Fruit fly (Drosophila melanogaster) S2 (cell line): Measurements from ENCODE around the gene CG44000.

Experiments
- CG8478 ChIP-seq: fragments of >200 bp; optimal IDR thresholded peaks from 2 replicates; lab custom pipeline; 2018
- CTCF ChIP-seq, 2 experiments: fragments of >200 bp; optimal IDR thresholded peaks; 2 replicates each; lab custom pipeline; 2018

Gene CG44000

DNA sequence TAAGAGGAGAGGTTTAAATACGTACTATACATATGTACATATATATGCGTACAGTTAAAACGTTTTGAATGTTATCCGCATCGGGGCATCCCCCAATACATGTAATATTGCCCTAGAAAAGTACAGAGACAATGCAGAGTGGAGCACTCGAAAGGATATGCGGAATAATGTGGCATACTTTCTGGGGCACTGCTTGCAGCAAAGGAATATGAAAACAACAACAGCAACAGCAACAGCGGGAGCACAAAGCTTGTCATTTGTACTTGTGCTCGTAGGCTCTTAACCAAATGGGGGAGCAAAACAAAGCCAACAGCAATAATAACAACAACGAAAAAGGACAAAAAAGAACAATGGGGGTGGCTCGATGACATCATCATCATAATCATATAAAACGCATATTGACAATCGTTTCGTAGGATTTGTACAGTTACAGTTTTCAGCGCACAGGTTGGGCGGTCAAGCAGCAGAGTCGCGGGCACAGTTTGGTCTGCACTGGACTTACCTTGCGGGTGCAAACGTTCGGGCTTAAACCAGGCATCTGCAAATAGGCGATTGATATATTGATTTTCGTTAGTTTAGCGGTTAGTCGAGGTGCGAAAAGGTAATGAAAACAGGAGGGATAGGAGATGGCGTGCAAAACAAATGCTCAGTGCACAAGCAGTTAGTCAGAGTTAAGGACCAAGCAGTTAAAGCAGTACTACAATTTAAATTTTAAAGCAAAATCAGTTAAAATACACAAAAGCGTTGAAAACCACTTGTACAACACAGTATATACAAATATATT lies 39.2 kb upstream of the CG44000 start:
- TF ChIP-seq CTCF (optimal IDR thresholded peaks at IDR 0.05; lab: Kevin White, UChicago) (peak in 1 of 2 experiments; percentile 56), CG8478 (no peak)

DNA sequence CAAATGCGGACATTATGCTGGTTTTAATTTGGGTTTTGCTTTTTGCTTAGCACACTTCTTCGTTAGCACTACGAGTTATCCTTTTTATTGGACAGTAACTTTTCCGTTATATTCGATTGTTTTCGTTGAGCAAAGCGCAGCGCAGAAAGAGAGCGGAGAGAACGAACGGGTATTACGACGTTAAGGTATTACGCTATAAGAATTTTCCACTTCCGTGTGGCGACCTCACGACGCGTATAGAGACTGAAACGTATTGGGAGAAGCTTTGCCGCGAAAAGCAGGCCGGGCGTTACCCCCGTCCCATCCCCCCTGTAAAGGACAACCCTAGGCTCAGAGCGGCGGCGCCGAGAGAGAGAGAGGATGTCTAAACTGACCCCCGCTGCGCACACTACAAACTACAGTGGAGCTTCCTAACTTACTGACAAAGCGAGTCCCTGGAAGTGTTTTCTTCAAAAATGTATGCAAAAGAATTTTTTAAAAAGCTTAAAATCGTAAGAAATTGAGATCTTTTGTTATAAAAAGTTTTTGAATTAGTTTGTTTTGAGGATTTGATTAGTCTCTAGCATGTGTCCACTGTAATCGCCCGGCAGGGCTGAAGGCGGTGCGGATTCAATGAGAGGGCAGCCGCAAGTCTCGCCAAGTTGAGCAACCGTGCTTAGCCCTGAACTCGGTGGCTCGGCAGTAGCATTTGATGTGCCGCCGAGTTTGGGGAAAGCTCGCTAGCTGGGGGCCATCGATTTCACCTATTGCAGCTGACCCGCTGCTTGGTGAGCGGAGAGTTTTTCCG lies 38.2 kb upstream of the CG44000 start:
- TF ChIP-seq CG8478 (no peak), CTCF (optimal IDR thresholded peaks at IDR 0.05; lab: Kevin White, UChicago) (no peak)

DNA sequence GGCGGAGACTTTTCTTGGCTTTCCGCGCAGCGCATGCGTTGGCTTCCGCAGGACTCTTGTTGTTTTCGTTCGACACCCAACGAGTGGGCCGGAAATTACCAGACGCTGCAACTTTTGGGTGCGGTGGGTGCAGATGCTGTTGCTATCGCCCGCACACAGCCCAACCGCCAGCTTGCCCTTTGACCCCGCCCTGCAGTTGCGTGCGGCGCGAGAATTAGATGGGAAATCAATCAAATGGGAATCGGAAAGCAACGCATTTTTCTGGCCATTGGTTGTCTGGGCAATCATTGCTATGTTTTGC lies 37.7 kb upstream of the CG44000 start:
- no peak for TF ChIP-seq CG8478
- no peak for TF ChIP-seq CTCF (optimal IDR thresholded peaks at IDR 0.05; lab: Kevin White, UChicago)

DNA sequence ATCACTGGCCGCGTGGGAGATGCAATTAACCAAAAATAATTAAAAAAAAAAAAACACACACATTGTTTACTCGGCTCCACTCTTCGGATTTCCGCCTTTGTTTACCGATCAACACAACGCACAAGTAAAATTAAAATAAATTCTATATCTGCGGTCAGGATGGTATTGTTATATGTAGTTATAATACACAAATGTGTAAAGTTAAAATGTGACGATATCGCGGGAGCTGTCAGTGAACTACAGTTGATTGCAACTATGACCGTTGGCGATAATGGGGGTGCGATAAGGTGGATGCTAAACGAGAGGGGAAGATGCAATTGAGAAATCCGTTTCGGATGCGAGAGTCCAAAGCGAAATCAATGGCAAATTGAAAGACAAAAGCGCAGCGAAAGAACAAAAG lies 36.7 kb upstream of the CG44000 start:
- TF ChIP-seq CTCF (optimal IDR thresholded peaks at IDR 0.05; lab: Kevin White, UChicago) = no peak
- no peak for TF ChIP-seq CG8478

DNA sequence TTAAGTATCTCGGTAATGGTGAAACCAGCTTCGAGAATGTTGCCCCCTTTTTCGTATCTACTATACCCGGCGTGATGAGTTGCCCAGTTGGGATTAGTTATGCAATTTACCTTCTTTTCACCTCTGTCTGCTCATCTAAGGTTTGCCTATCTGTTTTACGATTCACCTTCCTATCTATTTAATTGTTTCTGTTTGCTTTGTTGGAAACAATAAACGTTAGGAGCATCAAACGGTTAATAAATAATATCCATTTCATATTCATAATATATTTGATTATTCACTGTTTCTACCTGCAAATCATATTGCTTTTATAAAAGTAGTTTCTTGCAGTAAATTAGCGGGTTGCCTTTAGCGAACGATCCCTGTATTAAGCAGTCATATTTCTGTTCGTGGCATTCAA lies 35.8 kb upstream of the CG44000 start:
- TF ChIP-seq CG8478 = no peak
- no peak for TF ChIP-seq CTCF (optimal IDR thresholded peaks at IDR 0.05; lab: Kevin White, UChicago)

DNA sequence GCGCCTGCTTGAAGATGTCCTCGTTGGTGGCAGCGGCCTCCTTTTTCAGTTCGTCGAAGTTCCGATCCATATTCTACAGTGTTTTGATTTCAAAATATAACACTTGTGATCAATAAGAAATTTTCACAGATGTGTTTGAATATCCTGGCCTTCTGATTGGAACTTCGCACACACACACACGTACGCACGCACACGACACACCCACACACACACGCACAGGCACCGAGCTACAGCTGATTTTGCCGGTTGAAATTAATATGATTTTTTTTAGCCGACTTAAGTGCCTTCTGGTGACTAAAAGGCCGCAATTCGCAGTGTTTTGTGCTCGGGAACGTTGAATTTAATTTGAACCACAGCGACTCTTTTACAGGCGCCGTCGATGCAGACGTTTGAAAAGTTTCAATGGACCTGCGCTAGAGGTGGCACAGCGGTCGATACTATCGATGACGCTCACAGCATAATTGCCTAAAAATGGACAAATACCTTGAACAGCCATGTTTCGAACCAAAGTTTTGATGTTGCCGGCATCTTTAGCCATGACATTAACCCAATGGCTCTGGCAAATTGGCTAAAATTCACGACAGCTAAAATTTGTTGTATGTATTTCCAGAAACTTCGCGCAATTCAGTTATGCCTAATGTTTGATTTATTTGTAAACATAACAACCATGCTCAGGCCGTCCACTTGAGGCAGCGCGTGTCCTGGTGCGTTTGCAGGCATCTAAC lies 33.6 kb upstream of the CG44000 start, which contains the start of gene Rtnl1:
Rtnl1 (minus strand) TSS at position 415 of the 725 bp plus-strand sequence.
- TF ChIP-seq CG8478 (no peak), CTCF (optimal IDR thresholded peaks at IDR 0.05; lab: Kevin White, UChicago) (peak; percentile 53 to 60)

DNA sequence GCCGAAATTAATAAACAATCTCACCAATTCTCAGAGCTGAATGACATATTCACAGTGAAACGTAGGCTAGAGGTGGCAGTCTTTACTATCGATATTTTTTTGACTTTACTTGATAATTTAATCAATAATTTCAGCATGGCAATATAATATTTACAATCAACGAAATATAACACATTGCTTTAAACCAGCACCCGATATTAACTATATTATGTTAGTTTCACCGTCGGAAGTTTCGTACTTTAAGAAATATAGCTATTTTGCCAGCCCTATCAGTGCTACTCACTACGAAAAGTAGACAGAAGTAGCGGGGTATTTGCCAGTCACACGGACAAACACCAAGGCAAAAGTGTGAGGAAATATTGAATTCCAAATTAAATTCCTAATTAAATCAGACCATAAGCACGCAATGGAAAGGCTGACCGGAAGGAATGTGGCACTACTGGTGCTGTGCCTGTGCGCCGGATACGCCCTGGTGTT lies 32.2 kb upstream of the CG44000 start, which contains the start of the genes CG31917, Tfb5 and SelT:
CG31917 (minus strand) TSS at position 51 of the 477 bp plus-strand sequence.
Tfb5 (minus strand) TSS at position 51 of the 477 bp plus-strand sequence.
SelT (plus strand) TSS at position 139 of the 477 bp plus-strand sequence.
- TF ChIP-seq CG8478 (no peak), CTCF (optimal IDR thresholded peaks at IDR 0.05; lab: Kevin White, UChicago) (peak in 1 of 2 experiments; percentile 10)

DNA sequence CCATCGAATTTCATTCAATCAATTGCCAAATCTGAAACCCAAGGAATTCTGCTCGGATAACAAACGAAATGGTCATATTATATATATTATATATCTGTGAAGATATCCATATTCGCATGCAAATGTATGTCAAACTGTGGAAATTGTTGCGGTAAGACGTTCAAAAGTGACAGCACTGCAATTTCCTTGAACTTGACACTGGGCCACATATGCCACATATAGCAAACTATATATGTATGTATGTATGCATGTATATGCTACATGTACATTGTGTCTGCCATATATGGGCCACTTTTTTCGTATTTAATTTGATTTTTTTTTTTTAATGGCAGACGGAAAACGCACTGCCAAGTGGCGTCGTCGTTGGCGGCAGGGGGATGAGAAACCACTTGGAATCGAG lies 22.6 kb upstream of the CG44000 start:
- TF ChIP-seq CG8478 (no peak), CTCF (optimal IDR thresholded peaks at IDR 0.05; lab: Kevin White, UChicago) (no peak)

DNA sequence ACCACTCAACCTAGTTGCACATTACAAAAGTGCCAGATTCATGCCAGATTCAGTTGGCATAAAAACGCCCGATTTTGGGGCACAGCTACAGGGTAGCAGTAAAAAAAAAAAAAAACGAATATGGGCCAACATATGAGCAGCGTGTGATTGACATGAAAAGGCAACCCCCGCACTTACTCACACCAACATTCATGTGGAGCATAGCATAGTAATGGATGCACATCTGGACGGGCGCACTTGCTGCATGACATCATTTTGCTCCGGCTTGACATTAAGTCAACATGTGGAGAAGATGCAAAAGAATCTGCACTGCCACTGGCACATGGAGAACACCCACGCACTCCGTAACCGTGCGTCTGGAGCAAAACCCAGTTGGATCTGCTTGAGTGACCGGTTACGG lies 20.5 kb upstream of the CG44000 start:
- TF ChIP-seq CTCF (optimal IDR thresholded peaks at IDR 0.05; lab: Kevin White, UChicago) (no peak), CG8478 (no peak)

DNA sequence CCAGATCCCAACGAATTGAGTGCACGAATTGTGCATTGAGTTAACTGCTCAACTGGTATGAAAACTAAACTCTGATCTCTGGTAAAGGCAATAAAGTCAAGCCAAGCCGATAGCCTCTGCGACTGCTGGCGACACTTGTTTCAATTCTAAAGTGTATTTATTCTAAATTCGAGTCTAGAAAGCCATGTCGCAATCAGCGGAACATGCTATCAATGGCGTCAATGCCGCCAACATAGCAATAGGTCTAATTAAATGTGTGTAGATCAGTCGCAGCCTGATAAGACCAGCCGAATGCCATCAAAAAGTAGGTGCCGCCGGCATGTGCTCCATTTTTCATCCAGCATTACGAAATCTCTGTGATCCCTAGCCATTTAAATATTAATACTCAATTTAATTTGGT lies 17.5 kb upstream of the CG44000 start:
- TF ChIP-seq CTCF (optimal IDR thresholded peaks at IDR 0.05; lab: Kevin White, UChicago) (no peak), CG8478 (no peak)

DNA sequence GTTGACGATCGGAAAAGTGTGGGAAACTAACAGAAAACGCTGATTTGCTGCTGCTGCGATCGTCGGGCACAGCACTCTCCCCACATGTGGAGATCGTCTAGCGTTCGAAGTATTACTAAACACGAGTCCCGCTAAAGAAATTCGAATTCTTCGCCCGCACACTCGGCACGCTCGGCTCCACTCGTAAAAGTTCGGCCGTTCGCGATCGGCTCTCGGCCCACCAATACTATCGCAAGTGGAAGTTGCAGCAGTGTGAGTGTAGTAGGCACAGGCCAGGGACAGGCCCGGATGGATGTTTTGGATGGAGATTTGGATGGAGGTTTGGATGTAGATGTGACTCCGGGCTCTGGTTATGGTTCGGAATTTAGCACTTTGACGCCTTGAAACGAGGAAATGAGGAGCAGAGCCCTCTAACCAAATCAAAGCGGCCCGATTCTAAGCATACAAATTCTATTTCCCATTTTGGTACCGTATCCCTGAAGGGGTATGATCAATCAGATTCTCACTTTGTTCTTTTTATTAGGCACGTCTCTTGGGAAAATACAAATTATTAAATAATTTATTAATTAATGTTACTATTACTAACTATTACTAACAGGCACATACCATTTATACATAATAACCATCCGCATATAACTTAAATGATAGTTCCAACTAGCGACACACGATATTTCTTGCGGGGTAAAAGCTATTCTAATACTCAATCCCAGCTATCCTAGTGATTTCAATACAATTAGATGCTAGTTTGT lies 15.6 kb upstream of the CG44000 start:
- no peak for TF ChIP-seq CTCF (optimal IDR thresholded peaks at IDR 0.05; lab: Kevin White, UChicago)
- TF ChIP-seq CG8478 = no peak

DNA sequence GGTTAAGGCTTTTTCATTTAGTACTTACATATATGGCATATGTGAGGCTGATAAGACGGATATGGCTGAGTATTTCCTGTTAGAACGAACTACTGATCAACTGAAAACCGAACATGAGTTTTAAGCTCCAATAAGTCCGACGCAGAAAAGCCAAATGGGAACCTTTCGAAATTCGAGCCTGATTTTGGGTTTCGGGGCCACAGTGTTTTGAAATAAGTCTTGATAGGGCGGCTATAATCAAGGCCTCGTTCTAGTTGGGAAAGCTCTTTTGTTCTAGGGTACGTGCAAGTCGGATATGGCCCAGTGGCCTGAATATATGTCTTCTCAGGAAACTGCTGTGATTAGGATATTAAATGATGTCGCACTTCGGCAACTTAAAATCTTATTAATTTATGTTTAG lies 15.0 kb upstream of the CG44000 start, which contains the start of gene vkg:
vkg (minus strand) TSS at position 101 of the 400 bp plus-strand sequence.
- TF ChIP-seq CTCF (optimal IDR thresholded peaks at IDR 0.05; lab: Kevin White, UChicago) = no peak
- no peak for TF ChIP-seq CG8478

DNA sequence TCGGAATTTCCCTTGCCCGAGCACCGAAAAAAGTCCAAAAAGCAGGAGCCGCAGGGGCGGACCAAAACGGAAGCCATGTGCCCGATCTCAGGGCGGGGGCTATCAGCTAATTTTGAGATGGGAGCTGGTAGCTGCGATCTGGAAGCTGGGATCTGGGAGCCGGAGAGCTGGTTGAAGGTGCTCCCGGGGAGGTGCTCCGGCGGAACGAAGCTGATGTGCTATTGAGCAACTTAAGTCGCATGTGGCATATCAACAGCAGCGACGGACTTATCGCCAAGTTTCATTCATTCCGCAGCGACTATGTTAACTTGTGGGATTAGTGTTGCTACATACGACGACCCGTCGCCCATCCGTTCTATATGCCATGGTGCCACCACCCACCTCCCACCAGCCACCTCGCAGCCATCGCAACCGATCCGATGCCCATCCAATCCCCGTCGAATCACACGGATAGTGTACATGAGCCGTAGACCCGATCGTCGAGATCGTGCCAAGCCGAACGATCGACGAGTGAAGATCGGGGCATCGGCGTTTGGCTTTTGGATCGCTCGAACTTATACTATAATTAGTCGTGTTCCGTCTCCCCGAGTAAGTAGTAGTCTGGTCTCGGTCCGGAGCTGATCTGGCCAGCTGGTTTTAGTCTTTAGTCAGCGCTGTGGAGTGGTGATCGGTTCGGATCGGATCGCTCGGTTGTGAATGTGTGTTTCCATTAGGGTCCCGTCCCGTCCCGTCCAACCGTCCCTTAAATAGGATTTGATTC lies 13.8 kb upstream of the CG44000 start, which contains the start of gene Col4a1:
Col4a1 (plus strand) TSS at position 561 of the 760 bp plus-strand sequence.
- TF ChIP-seq CTCF (optimal IDR thresholded peaks at IDR 0.05; lab: Kevin White, UChicago) (no peak), CG8478 (no peak)

DNA sequence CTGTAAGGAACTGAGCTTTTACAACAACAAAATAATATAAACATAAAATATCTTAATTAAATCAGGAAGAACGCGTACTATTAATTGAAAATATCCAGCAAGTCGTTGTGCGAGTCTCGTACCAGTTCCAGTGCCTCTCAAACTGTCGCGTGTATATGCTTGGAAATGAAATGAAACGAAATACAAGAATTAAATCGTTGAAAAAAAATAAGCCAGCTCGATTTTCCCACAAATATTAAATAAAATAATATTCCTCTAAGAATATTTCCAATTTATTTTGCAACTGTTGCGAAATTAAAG lies 13.3 kb upstream of the CG44000 start:
- TF ChIP-seq CTCF (optimal IDR thresholded peaks at IDR 0.05; lab: Kevin White, UChicago) (no peak), CG8478 (no peak)
